Fruit fly (Drosophila melanogaster): ENCODE measurements around the gene Nf1.

dm6 chr3R:26021195-26021914, 38.5 kb downstream of the Nf1 start:
- TF ChIP-seq psq (optimal IDR thresholded peaks at IDR 0.05) = no peak
- TF ChIP-seq Sin3A (optimal IDR thresholded peaks at IDR 0.05) = no peak
- TF ChIP-seq h (optimal IDR thresholded peaks at IDR 0.05) = no peak

Measured in Kc167 (cell line).